Fruit fly (Drosophila melanogaster) whole organism, embryonic: ENCODE results near the gene CG13048.
A peak's percentile ranks its signal among the peaks of the same experiment; 100 is the strongest.

Experiments used
- CG10274 ChIP-seq: fragments of 200-800 bp; sonication (Bioruptor generic); optimal IDR thresholded peaks from 3 replicates; lab custom pipeline; 2017; ENCODE audit warnings: missing biosample characterization, mild to moderate bottlenecking, missing genetic modification characterization
- CG11695 ChIP-seq: fragments of 200-800 bp; sonication (Bioruptor generic); IDR thresholded peaks from 3 replicates; pipeline ENCODE4 v1.3.6; 2022; ENCODE audit warnings: missing biosample characterization, missing genetic modification characterization
- CG12391 ChIP-seq: fragments of 200-800 bp; sonication (Bioruptor generic); optimal IDR thresholded peaks from 3 replicates; lab custom pipeline; 2018; ENCODE audit warnings: missing biosample characterization, mild to moderate bottlenecking, missing genetic modification characterization, moderate library complexity
- CG12659 ChIP-seq: fragments of 200-800 bp; sonication (Bioruptor generic); optimal IDR thresholded peaks from 3 replicates; lab custom pipeline; 2017; ENCODE audit warnings: mild to moderate bottlenecking, missing biosample characterization, missing genetic modification reagents, missing genetic modification characterization
- CG1647 ChIP-seq: fragments of 200-800 bp; sonication (Bioruptor generic); optimal IDR thresholded peaks from 3 replicates; lab custom pipeline; 2016; ENCODE audit warnings: missing biosample characterization, missing genetic modification characterization
- CG7839 ChIP-seq: fragments of 200-800 bp; sonication (Bioruptor generic); optimal IDR thresholded peaks from 3 replicates; lab custom pipeline; 2018; ENCODE audit warnings: missing biosample characterization, mild to moderate bottlenecking, missing genetic modification characterization, moderate library complexity
- CG8089 ChIP-seq: fragments of 200-800 bp; sonication (Bioruptor generic); optimal IDR thresholded peaks from 3 replicates; lab custom pipeline; 2016; ENCODE audit warnings: missing biosample characterization, missing genetic modification characterization
- CG9817 ChIP-seq: fragments of 200-800 bp; sonication (Bioruptor generic); optimal IDR thresholded peaks from 2 replicates; lab custom pipeline; 2018; ENCODE audit warnings: missing biosample characterization, mild to moderate bottlenecking, missing genetic modification characterization, moderate library complexity
- CTCF ChIP-seq: fragments of 200-800 bp; sonication (Bioruptor generic); optimal IDR thresholded peaks from 2 replicates; lab custom pipeline; 2017; ENCODE audit warnings: missing biosample characterization, mild to moderate bottlenecking, missing genetic modification characterization, moderate library complexity
- eyg ChIP-seq: fragments of 200-800 bp; sonication (Bioruptor generic); optimal IDR thresholded peaks from 3 replicates; lab custom pipeline; 2016; ENCODE audit warnings: missing biosample characterization, missing genetic modification characterization
- fd64A ChIP-seq: fragments of 200-800 bp; sonication (Bioruptor generic); optimal IDR thresholded peaks from 3 replicates; lab custom pipeline; 2018; ENCODE audit warnings: missing biosample characterization, mild to moderate bottlenecking, missing genetic modification characterization
- her ChIP-seq: fragments of 200-800 bp; sonication (Bioruptor generic); optimal IDR thresholded peaks from 2 replicates; lab custom pipeline; 2016; ENCODE audit warnings: missing biosample characterization, missing genetic modification characterization
- oc ChIP-seq: fragments of 200-800 bp; sonication (Bioruptor generic); optimal IDR thresholded peaks from 2 replicates; lab custom pipeline; 2018; ENCODE audit warnings: missing biosample characterization, mild to moderate bottlenecking, missing genetic modification characterization, moderate library complexity
- pros ChIP-seq: fragments of 200-800 bp; sonication (Bioruptor generic); optimal IDR thresholded peaks from 3 replicates; lab custom pipeline; 2019; ENCODE audit warnings: missing biosample characterization, mild to moderate bottlenecking, missing genetic modification characterization, moderate library complexity

DNA sequence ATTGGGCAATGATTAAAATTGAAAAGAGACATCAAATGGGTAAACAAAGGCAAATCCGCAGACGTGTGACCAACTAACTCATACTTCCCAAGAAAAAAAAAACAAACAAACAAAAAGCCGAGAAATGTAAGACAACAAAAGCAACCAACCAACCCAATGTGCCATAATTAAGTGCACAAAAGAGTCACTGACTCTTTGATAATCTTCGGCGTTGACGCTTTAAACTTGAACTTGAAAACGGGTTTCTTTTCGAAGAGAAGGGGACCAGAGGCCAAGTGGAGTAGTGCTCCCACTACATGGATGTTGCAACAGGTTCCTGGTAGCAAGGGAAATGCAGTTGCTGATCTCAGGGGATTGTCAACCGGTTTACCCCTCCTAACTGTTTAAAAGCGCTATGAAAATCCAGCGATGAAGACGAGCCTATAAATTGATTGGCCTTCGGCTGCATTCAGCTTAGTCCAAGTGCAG is 3.7 kb downstream of the CG13048 start, which contains the start of gene CG13064:
- TF ChIP-seq CG7839 (tag; lab: Kevin White, UChicago): no peak
- TF ChIP-seq CG12391 (tag; lab: Kevin White, UChicago): no peak
- TF ChIP-seq her (GFP tag; lab: Kevin White, UChicago): no peak
- TF ChIP-seq oc (tag; lab: Kevin White, UChicago): peak; percentile 56
- TF ChIP-seq CG1647 (GFP tag; lab: Kevin White, UChicago): no peak
- TF ChIP-seq CG10274 (GFP tag; lab: Kevin White, UChicago): no peak
- no peak for TF ChIP-seq CG12659 (GFP tag; lab: Kevin White, UChicago)
- no peak for TF ChIP-seq fd64A
- TF ChIP-seq CG9817 (tag; lab: Kevin White, UChicago): no peak
- TF ChIP-seq CG11695: no peak
- TF ChIP-seq pros (GFP tag; lab: Kevin White, UChicago): no peak
- no peak for TF ChIP-seq CG8089
- TF ChIP-seq eyg (GFP tag; lab: Kevin White, UChicago): no peak
- TF ChIP-seq CTCF: no peak
